Fruit fly (Drosophila melanogaster) whole organism, embryonic: ENCODE data around the gene CG3149.
A peak's percentile ranks its signal among the peaks of the same experiment; 100 is the strongest.

ENCODE experiments used
- CG10431 ChIP-seq: fragments of 200-800 bp; sonication (Bioruptor generic); optimal IDR thresholded peaks from 3 replicates; lab custom pipeline; 2018; ENCODE audit warnings: missing biosample characterization, mild to moderate bottlenecking, missing genetic modification characterization
- CG10462 ChIP-seq: fragments of 200-800 bp; sonication (Bioruptor generic); optimal IDR thresholded peaks from 2 replicates; lab custom pipeline; 2016; ENCODE audit warnings: missing biosample characterization, missing genetic modification characterization
- CG10565 ChIP-seq: fragments of 200-800 bp; sonication (Bioruptor generic); optimal IDR thresholded peaks from 3 replicates; lab custom pipeline; 2016; ENCODE audit warnings: missing biosample characterization, mild to moderate bottlenecking, missing genetic modification characterization
- CG11723 ChIP-seq: fragments of 200-800 bp; sonication (Bioruptor generic); optimal IDR thresholded peaks from 2 replicates; lab custom pipeline; 2017; ENCODE audit warnings: missing biosample characterization, mild to moderate bottlenecking, missing genetic modification characterization
- CG13123 ChIP-seq: fragments of 200-800 bp; sonication (Bioruptor generic); optimal IDR thresholded peaks from 2 replicates; lab custom pipeline; 2016; ENCODE audit warnings: missing biosample characterization, missing genetic modification characterization
- CG14441 ChIP-seq: fragments of 200-800 bp; sonication (Bioruptor generic); IDR thresholded peaks from 2 replicates; pipeline ENCODE4 v1.3.6; 2022; ENCODE audit warnings: missing biosample characterization, missing genetic modification characterization
- CG14710 ChIP-seq: fragments of 200-800 bp; sonication (Bioruptor generic); optimal IDR thresholded peaks from 3 replicates; lab custom pipeline; 2019; ENCODE audit warnings: missing biosample characterization, mild to moderate bottlenecking, missing genetic modification characterization, moderate library complexity
- CG14860 ChIP-seq: fragments of 200-800 bp; sonication (Bioruptor generic); IDR thresholded peaks from 3 replicates; pipeline ENCODE4 v1.3.6; 2022; ENCODE audit warnings: missing biosample characterization, missing genetic modification characterization; ENCODE audit not compliant: partially characterized antibody
- CG14965 ChIP-seq: fragments of 200-800 bp; sonication (Bioruptor generic); optimal IDR thresholded peaks from 2 replicates; lab custom pipeline; 2016; ENCODE audit warnings: missing biosample characterization, missing genetic modification characterization, borderline replicate concordance
- CG15696 ChIP-seq: fragments of 200-800 bp; sonication (Bioruptor generic); optimal IDR thresholded peaks from 2 replicates; lab custom pipeline; 2019; ENCODE audit warnings: missing biosample characterization, mild to moderate bottlenecking, missing genetic modification characterization, moderate library complexity
- CG2116 ChIP-seq: fragments of 200-800 bp; sonication (Bioruptor generic); optimal IDR thresholded peaks from 3 replicates; lab custom pipeline; 2018; ENCODE audit warnings: missing biosample characterization, mild to moderate bottlenecking, missing genetic modification characterization
- CG30431 ChIP-seq: fragments of 200-800 bp; sonication (Bioruptor generic); optimal IDR thresholded peaks from 2 replicates; lab custom pipeline; 2017; ENCODE audit warnings: missing biosample characterization, missing genetic modification characterization
- CG3065 ChIP-seq: fragments of 200-800 bp; sonication (Bioruptor generic); optimal IDR thresholded peaks from 2 replicates; lab custom pipeline; 2016; ENCODE audit warnings: missing biosample characterization, missing genetic modification characterization
- CG32772 ChIP-seq: fragments of 200-800 bp; sonication (Bioruptor generic); IDR thresholded peaks from 2 replicates; pipeline ENCODE4 v1.3.6; 2022; ENCODE audit warnings: missing biosample characterization, missing genetic modification characterization
- CG3407 ChIP-seq: fragments of 200-800 bp; sonication (Bioruptor generic); optimal IDR thresholded peaks from 2 replicates; lab custom pipeline; 2018; ENCODE audit warnings: missing biosample characterization, mild to moderate bottlenecking, missing genetic modification characterization
- CG3726 ChIP-seq: fragments of 200-800 bp; sonication (Bioruptor generic); IDR thresholded peaks from 3 replicates; pipeline ENCODE4, ENCODE4 v1.3.6; 2022; ENCODE audit warnings: missing biosample characterization, missing genetic modification characterization
- CrebB ChIP-seq: fragments of 200-800 bp; sonication (Bioruptor generic); optimal IDR thresholded peaks from 3 replicates; lab custom pipeline; 2018; ENCODE audit warnings: missing biosample characterization, mild to moderate bottlenecking, missing genetic modification characterization
- Doc3 ChIP-seq: fragments of 200-800 bp; sonication (Bioruptor generic); IDR thresholded peaks from 3 replicates; pipeline ENCODE4 v1.3.6; 2022; ENCODE audit warnings: missing biosample characterization, missing genetic modification characterization; ENCODE audit not compliant: partially characterized antibody
- Ets65A ChIP-seq: fragments of 200-800 bp; sonication (Bioruptor generic); peaks from one replicate; lab custom pipeline; 2016; ENCODE audit warnings: missing biosample characterization, missing genetic modification characterization
- Gug ChIP-seq: fragments of 200-800 bp; sonication (Bioruptor generic); IDR thresholded peaks from 4 replicates; pipeline ENCODE4 v1.3.6; 2022; ENCODE audit warnings: missing biosample characterization, missing genetic modification characterization
- HLHmδ ChIP-seq: fragments of 200-800 bp; sonication (Bioruptor generic); optimal IDR thresholded peaks from 2 replicates; lab custom pipeline; 2018; ENCODE audit warnings: missing biosample characterization, mild to moderate bottlenecking, missing genetic modification characterization, moderate library complexity
- Hey ChIP-seq: fragments of 200-800 bp; sonication (Bioruptor generic); optimal IDR thresholded peaks from 3 replicates; lab custom pipeline; 2018; ENCODE audit warnings: missing biosample characterization, mild to moderate bottlenecking, missing genetic modification characterization
- Mrtf ChIP-seq: fragments of 200-800 bp; sonication (Bioruptor generic); IDR thresholded peaks from 3 replicates; pipeline ENCODE4 v1.3.6; 2022; ENCODE audit warnings: missing biosample characterization, missing genetic modification characterization
- Rx ChIP-seq: fragments of 200-800 bp; sonication (Bioruptor generic); IDR thresholded peaks from 2 replicates; pipeline ENCODE4 v1.3.6; 2022; ENCODE audit warnings: missing biosample characterization, missing genetic modification characterization
- Sry-δ ChIP-seq: fragments of 200-800 bp; sonication (Bioruptor generic); optimal IDR thresholded peaks from 2 replicates; lab custom pipeline; 2016; ENCODE audit warnings: missing biosample characterization, missing genetic modification characterization
- abd-A ChIP-seq: fragments of 200-800 bp; sonication (Bioruptor generic); optimal IDR thresholded peaks from 3 replicates; lab custom pipeline; 2019; ENCODE audit warnings: missing biosample characterization, mild to moderate bottlenecking, missing genetic modification characterization, moderate library complexity
- ase ChIP-seq: fragments of 200-800 bp; sonication (Bioruptor generic); IDR thresholded peaks from 3 replicates; pipeline ENCODE4 v1.3.6; 2022; ENCODE audit warnings: missing biosample characterization, missing genetic modification characterization
- chif ChIP-seq, 2 experiments: fragments of 200-800 bp; sonication (Bioruptor generic); optimal IDR thresholded peaks; 3 replicates each; lab custom pipeline; 2016; ENCODE audit warnings: missing biosample characterization in 2 of 2, missing genetic modification characterization in 2 of 2
- crol ChIP-seq: fragments of 200-800 bp; sonication (Bioruptor generic); IDR thresholded peaks from 2 replicates; pipeline ENCODE4 v1.3.6; 2022; ENCODE audit warnings: missing biosample characterization, missing genetic modification characterization
- crp ChIP-seq, 2 experiments: fragments of 200-800 bp; sonication (Bioruptor generic); optimal IDR thresholded peaks; 2 replicates in 1 of 2; 3 replicates in 1 of 2; lab custom pipeline; 2017; ENCODE audit warnings: missing biosample characterization in 2 of 2, missing genetic modification characterization in 2 of 2, mild to moderate bottlenecking in 1 of 2, moderate library complexity in 1 of 2
- cwo ChIP-seq: fragments of 200-800 bp; sonication (Bioruptor generic); optimal IDR thresholded peaks from 3 replicates; lab custom pipeline; 2017; ENCODE audit warnings: missing biosample characterization, missing genetic modification characterization, mild to moderate bottlenecking, moderate library complexity, missing genetic modification reagents
- gem ChIP-seq: fragments of 200-800 bp; sonication (Bioruptor generic); optimal IDR thresholded peaks from 2 replicates; lab custom pipeline; 2019; ENCODE audit warnings: missing biosample characterization, mild to moderate bottlenecking, missing genetic modification characterization, moderate library complexity
- gsb-n ChIP-seq: fragments of 200-800 bp; sonication (Bioruptor generic); optimal IDR thresholded peaks from 3 replicates; lab custom pipeline; 2018; ENCODE audit warnings: missing biosample characterization, mild to moderate bottlenecking, missing genetic modification characterization
- hkb ChIP-seq, 2 experiments: fragments of 200-800 bp in 1 of 2; fragments of >200 bp in 1 of 2; sonication (Bioruptor generic) in 1 of 2; IDR thresholded peaks in 1 of 2; optimal IDR thresholded peaks in 1 of 2; 2 replicates each; pipeline versions ENCODE4 v1.3.6 to Lab custom; 2017 to 2022; ENCODE audit warnings: missing biosample characterization in 1 of 2, missing genetic modification characterization in 1 of 2
- jing ChIP-seq: fragments of 200-800 bp; sonication (Bioruptor generic); optimal IDR thresholded peaks from 2 replicates; lab custom pipeline; 2018; ENCODE audit warnings: missing biosample characterization, mild to moderate bottlenecking, missing genetic modification characterization
- lab ChIP-seq: fragments of 200-800 bp; sonication (Bioruptor generic); optimal IDR thresholded peaks from 3 replicates; lab custom pipeline; 2017; ENCODE audit warnings: missing biosample characterization, missing genetic modification characterization, mild to moderate bottlenecking, moderate library complexity, missing genetic modification reagents
- lbe ChIP-seq: fragments of 200-800 bp; sonication (Bioruptor generic); optimal IDR thresholded peaks from 2 replicates; lab custom pipeline; 2016; ENCODE audit warnings: missing biosample characterization, mild to moderate bottlenecking, missing genetic modification characterization
- luna ChIP-seq: fragments of 200-800 bp; sonication (Bioruptor generic); optimal IDR thresholded peaks from 2 replicates; lab custom pipeline; 2016; ENCODE audit warnings: missing biosample characterization, missing genetic modification characterization
- nau ChIP-seq: fragments of 200-800 bp; sonication (Bioruptor generic); optimal IDR thresholded peaks from 3 replicates; lab custom pipeline; 2017; ENCODE audit warnings: missing biosample characterization, mild to moderate bottlenecking, missing genetic modification characterization, missing genetic modification reagents
- pb ChIP-seq: fragments of 200-800 bp; sonication (Bioruptor generic); optimal IDR thresholded peaks from 3 replicates; lab custom pipeline; 2016; ENCODE audit warnings: missing biosample characterization, missing genetic modification characterization
- pho ChIP-seq: fragments of 200-800 bp; sonication (Bioruptor generic); optimal IDR thresholded peaks from 2 replicates; lab custom pipeline; 2016; ENCODE audit warnings: missing biosample characterization, missing genetic modification characterization
- sd ChIP-seq: fragments of 200-800 bp; sonication (Bioruptor generic); optimal IDR thresholded peaks from 3 replicates; lab custom pipeline; 2018; ENCODE audit warnings: missing biosample characterization, mild to moderate bottlenecking, missing genetic modification characterization, moderate library complexity
- sens-2 ChIP-seq: fragments of 200-800 bp; sonication (Bioruptor generic); IDR thresholded peaks from 2 replicates; pipeline ENCODE4 v1.3.6; 2022; ENCODE audit warnings: missing biosample characterization, missing genetic modification characterization
- sug ChIP-seq: fragments of 200-800 bp; optimal IDR thresholded peaks from 2 replicates; lab custom pipeline; 2019; ENCODE audit warnings: missing biosample characterization, mild to moderate bottlenecking, missing genetic modification characterization, moderate library complexity
- twi ChIP-seq: fragments of 200-800 bp; optimal IDR thresholded peaks from 2 replicates; lab custom pipeline; 2019; ENCODE audit warnings: missing biosample characterization, mild to moderate bottlenecking, missing genetic modification characterization, moderate library complexity
- vfl ChIP-seq: fragments of 200-800 bp; sonication (Bioruptor generic); optimal IDR thresholded peaks from 2 replicates; lab custom pipeline; 2016; ENCODE audit warnings: missing biosample characterization, missing genetic modification characterization
- wek ChIP-seq: fragments of 200-800 bp; sonication (Bioruptor generic); optimal IDR thresholded peaks from 3 replicates; lab custom pipeline; 2018; ENCODE audit warnings: missing biosample characterization, mild to moderate bottlenecking, missing genetic modification characterization, moderate library complexity
- wor ChIP-seq: fragments of 200-800 bp; sonication (Bioruptor generic); IDR thresholded peaks from 2 replicates; pipeline ENCODE4 v1.3.6; 2022; ENCODE audit warnings: missing biosample characterization, missing genetic modification characterization

Gene CG3149

dm6 chrX:5679079-5679932 lies 15.7 kb downstream of the CG3149 start (continued):
- peak; percentile 7 for TF ChIP-seq CG11723 (GFP tag; lab: Kevin White, UChicago)
- no peak for TF ChIP-seq sug (tag; lab: Kevin White, UChicago)
- TF ChIP-seq vfl (GFP tag; lab: Kevin White, UChicago): no peak
- TF ChIP-seq pho: no peak
- no peak for TF ChIP-seq CrebB (tag; lab: Kevin White, UChicago)
- TF ChIP-seq Doc3 (GFP tag; lab: Robert Waterston, UW): no peak
- TF ChIP-seq wek: no peak
- peak; percentile 6; the same call in 1 of the 4 replicates for TF ChIP-seq Gug
- no peak for TF ChIP-seq CG10462
- TF ChIP-seq HLHmδ (GFP tag; lab: Kevin White, UChicago): no peak
- TF ChIP-seq abd-A: no peak
- TF ChIP-seq jing: peak; percentile 35
- TF ChIP-seq CG2116 (GFP tag; lab: Kevin White, UChicago): no peak
- no peak for TF ChIP-seq CG14860 (GFP tag; lab: Robert Waterston, UW)
- no peak for TF ChIP-seq CG3065 (GFP tag; lab: Kevin White, UChicago)
- no peak for TF ChIP-seq gem
- no peak for TF ChIP-seq Hey (tag; lab: Kevin White, UChicago)
- TF ChIP-seq sens-2 (GFP tag; lab: Robert Waterston, UW): no peak
- TF ChIP-seq CG3726 (GFP tag; lab: Robert Waterston, UW): 0 out of 3 replicates have a peak, but pooled peaks have one; percentile 46
- TF ChIP-seq Sry-δ (GFP tag; lab: Kevin White, UChicago): no peak
- peak; percentile 40; the same call in 1 of the 2 replicates for TF ChIP-seq CG32772 (GFP tag; lab: Robert Waterston, UW)
- no peak for TF ChIP-seq Mrtf (GFP tag; lab: Robert Waterston, UW)
- peak; percentile 34 for TF ChIP-seq CG10431 (GFP tag; lab: Kevin White, UChicago)
- TF ChIP-seq CG14710 (tag; lab: Kevin White, UChicago): peak; percentile 70
- TF ChIP-seq pb (GFP tag; lab: Kevin White, UChicago): no peak
- TF ChIP-seq CG13123 (GFP tag; lab: Kevin White, UChicago): peak; percentile 4
- no peak for TF ChIP-seq lab (GFP tag; lab: Kevin White, UChicago)
- TF ChIP-seq crp (GFP tag; optimal IDR thresholded peaks at IDR 0.05; lab: Kevin White, UChicago): no peak
- peak; percentile 6 to 72 for TF ChIP-seq chif (GFP tag; optimal IDR thresholded peaks at IDR 0.05; lab: Kevin White, UChicago)
- 0 out of 2 replicates have a peak, but pooled peaks have one; percentile 28 for TF ChIP-seq Rx (GFP tag; lab: Robert Waterston, UW)
- TF ChIP-seq CG14965: no peak
- TF ChIP-seq hkb (optimal IDR thresholded peaks at IDR 0.05; lab: Kevin White, UChicago): no peak
- peak; percentile 62; the same call in 1 of the 2 replicates for TF ChIP-seq hkb (GFP tag; IDR thresholded peaks at IDR 0.05; lab: Robert Waterston, UW)
- peak; percentile 41 for TF ChIP-seq CG15696 (tag; lab: Kevin White, UChicago)
- no peak for TF ChIP-seq twi
- TF ChIP-seq sd (tag; lab: Kevin White, UChicago): no peak
- TF ChIP-seq luna: no peak
- TF ChIP-seq lbe: peak; percentile 32
- TF ChIP-seq CG30431: peak; percentile 51
- TF ChIP-seq nau (GFP tag; lab: Kevin White, UChicago): no peak
- peak; percentile 8 for TF ChIP-seq Ets65A (GFP tag; lab: Kevin White, UChicago)
- TF ChIP-seq CG10565: no peak
- TF ChIP-seq wor (GFP tag; lab: Robert Waterston, UW): 0 out of 2 replicates have a peak, but pooled peaks have one; percentile 18
- TF ChIP-seq gsb-n (tag; lab: Kevin White, UChicago): peak; percentile 46
- TF ChIP-seq crol (GFP tag; lab: Robert Waterston, UW): no peak
- TF ChIP-seq cwo: no peak
- no peak for TF ChIP-seq ase (GFP tag; lab: Robert Waterston, UW)
- peak; percentile 46 for TF ChIP-seq CG3407
- TF ChIP-seq CG14441 (GFP tag; lab: Robert Waterston, UW): no peak
